Worm (Caenorhabditis elegans): Measurements from ENCODE around the gene egg-1.

The egg-1 gene

DNA sequence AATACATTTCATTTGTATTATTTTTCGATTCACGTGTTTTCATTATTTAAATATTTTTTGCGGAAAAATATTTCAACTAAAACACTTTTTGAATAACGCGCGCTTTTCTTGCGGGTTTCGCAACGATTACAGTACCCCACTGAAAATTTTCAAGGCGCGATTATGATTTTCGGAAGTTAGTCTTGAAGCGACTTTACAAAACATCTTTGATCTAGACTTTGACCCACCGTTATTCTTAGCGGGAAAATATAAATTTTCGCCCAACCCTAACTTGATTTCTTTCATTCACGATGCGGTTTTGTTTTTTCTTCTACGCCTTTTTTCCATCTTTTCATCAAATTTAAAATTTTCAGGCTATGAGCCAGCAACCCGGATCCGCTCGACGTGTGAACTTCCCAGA, at the start of gene egg-1:
egg-1 (plus strand) TSS at position 354 of the 400 bp plus-strand sequence.
- TF ChIP-seq unc-62 (GFP tag; optimal IDR thresholded peaks at IDR 0.05) = no peak

DNA sequence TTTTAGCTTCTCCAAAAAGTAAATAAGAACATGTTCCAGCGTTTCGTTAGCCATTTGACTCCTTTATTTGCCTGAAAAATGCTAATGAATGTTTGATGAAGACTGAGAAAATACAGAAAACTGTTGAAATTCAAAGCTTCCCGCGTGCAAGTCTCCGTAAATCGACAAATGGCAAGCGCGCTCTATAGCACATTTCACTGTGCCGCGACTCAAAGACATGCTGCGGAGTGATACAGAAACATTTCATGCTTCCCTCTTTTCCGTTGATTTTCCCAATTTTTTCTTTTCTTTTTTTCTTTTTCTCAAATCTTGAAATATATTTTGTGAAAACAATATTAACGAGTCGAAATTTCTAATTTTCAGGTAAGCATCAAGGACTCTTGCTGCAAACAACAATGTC, 49.0 kb upstream of the egg-1 start, which contains the start of the genes ska-3 and rps-12:
ska-3 (minus strand) TSS at position 71 of the 400 bp plus-strand sequence.
rps-12 (plus strand) TSS at position 364 of the 400 bp plus-strand sequence.
- TF ChIP-seq unc-62 (GFP tag; optimal IDR thresholded peaks at IDR 0.05) = no peak

DNA sequence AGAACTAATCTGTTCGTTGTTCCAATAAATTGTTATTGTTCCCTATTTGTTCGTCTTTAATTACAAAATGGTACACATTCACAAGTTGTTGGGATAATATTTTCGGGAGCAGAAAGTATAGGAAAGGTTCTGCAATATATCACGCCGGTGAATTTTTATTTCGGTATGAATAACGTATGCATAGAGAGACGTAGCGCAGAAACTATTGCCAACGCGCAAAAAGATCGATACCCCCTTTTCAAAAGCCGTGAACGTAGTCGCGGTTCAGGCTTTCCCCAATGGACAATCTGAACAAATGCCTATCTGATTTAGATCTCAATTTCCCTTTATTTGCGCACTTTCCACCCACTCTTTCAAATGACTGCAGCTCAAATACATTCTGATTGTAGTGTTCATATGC, 47.8 kb upstream of the egg-1 start, which contains the start of gene pst-2:
pst-2 (plus strand) TSS at position 293 of the 400 bp plus-strand sequence.
- TF ChIP-seq unc-62 (GFP tag; optimal IDR thresholded peaks at IDR 0.05) = no peak

DNA sequence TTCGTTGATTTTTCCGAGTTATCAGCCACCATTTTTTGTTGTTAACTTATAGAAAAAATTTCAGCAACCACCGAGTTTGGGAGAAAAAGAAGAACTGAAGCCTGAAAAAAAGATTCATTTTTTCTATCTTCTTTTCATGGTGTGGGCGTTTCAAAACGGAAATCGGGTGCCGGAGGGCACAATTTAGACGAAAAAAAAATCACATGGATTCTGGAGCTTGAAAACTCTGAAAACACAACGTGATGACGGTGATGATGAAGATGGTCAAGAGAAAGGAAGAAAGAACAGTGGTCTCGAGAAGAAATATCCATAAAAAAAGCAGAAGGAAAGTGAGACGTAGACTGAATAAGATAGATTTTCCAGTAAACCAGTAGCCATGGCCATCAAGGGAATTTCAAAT, 44.0 kb upstream of the egg-1 start, which contains the start of gene rcan-1:
rcan-1 (minus strand) TSS at position 101 of the 400 bp plus-strand sequence.
- TF ChIP-seq unc-62 (GFP tag; optimal IDR thresholded peaks at IDR 0.05) = no peak

ce11 chrIII:5688246-5688645, 39.7 kb upstream of the egg-1 start:
- no peak for TF ChIP-seq unc-62 (GFP tag; optimal IDR thresholded peaks at IDR 0.05)

- no peak for TF ChIP-seq unc-62 (GFP tag; optimal IDR thresholded peaks at IDR 0.05)
Observed at ce11 chrIII:5691826-5692225, 36.2 kb upstream of the egg-1 start.

DNA sequence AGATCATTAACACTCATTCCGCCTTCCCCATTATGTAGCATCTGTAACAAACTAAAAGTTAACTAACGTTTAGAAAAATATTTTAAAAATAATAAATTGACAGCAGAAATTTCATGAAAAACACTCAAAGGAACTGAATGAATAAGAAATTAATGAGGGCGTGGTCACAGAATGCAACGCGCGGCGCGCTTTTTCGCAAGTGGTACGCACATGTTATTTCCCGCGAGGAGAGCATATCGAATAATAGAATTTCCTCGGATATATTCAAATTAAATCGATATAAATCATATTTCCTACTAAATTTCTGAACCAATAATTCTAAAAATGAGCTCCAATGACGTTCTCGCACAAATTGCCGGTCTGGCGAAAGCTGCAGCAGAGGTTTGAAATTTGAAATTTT, 35.3 kb upstream of the egg-1 start, which contains the start of the genes abi-1 and arle-14:
abi-1 (minus strand) TSS at position 51 of the 400 bp plus-strand sequence.
arle-14 (plus strand) TSS at position 217 of the 400 bp plus-strand sequence.
- no peak for TF ChIP-seq unc-62 (GFP tag; optimal IDR thresholded peaks at IDR 0.05)

DNA sequence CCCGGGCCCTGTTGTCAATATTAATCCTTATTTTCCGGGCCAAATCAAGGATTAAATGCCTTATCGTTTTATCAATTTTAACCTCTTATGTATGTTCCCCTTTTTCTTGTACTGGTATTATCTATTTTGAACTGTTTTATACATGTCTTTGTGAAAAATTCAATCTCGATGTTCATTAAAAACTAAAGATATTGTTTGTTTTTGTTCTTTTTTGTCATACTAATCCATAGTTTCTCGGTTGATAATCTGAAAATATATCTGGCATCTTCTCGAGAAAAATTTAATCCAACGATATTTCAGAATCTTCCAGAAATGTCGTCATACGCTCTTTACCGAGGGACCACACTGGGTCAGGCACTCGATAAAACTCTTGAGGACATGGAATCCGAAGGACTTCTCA, 34.2 kb upstream of the egg-1 start, which contains the start of gene B0336.13:
B0336.13 (plus strand) TSS at position 301 of the 400 bp plus-strand sequence.
- TF ChIP-seq unc-62 (GFP tag; optimal IDR thresholded peaks at IDR 0.05) = no peak

- no peak for TF ChIP-seq unc-62 (GFP tag; optimal IDR thresholded peaks at IDR 0.05)
Observed at ce11 chrIII:5697266-5697665, 30.7 kb upstream of the egg-1 start, which contains the start of gene B0336.7. TSS of gene B0336.7 (minus strand) at chrIII:5697366.

DNA sequence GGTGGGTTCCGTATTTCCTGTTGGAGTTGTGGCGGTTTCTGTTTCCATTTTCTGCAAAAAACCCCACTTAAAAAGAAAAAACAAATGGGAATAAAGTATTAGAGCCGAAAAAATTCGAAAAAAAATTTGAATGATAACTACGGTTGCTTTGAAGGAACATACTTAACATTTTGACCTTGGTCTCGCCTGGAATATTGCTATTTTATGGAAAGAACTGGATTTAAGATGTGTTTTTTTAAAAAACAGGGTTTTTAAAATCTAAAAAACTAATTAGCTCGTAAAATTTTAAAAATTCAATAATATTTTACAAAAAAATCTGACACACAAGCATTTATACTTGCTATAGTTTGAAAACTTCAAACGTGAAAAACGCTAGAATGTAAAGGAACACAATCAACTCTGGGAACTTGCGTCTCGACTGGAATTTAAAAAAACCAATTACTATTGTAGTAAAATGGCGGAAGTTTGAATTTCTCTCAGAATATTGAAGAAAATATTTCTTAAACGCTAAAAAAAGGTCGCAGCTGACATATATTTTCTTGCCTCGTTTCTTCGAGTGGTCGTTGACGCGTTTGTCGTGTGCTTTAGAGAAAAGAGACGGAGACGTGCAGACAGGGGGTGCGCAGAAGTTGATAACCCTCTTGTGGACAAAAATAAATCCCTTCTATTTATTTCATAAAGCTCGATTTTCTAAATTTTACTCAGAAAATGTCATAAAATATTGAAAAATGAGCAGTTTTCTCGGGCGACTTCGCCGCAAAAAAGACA, 29.8 kb upstream of the egg-1 start, which contains the start of the genes lgg-3 and rgs-5:
lgg-3 (minus strand) TSS at position 51 of the 768 bp plus-strand sequence.
rgs-5 (plus strand) TSS at position 593 of the 768 bp plus-strand sequence.
- TF ChIP-seq unc-62 (GFP tag; optimal IDR thresholded peaks at IDR 0.05) = no peak

ce11 chrIII:5701491-5701890, 26.5 kb upstream of the egg-1 start:
- TF ChIP-seq unc-62 (GFP tag; optimal IDR thresholded peaks at IDR 0.05) = no peak

DNA sequence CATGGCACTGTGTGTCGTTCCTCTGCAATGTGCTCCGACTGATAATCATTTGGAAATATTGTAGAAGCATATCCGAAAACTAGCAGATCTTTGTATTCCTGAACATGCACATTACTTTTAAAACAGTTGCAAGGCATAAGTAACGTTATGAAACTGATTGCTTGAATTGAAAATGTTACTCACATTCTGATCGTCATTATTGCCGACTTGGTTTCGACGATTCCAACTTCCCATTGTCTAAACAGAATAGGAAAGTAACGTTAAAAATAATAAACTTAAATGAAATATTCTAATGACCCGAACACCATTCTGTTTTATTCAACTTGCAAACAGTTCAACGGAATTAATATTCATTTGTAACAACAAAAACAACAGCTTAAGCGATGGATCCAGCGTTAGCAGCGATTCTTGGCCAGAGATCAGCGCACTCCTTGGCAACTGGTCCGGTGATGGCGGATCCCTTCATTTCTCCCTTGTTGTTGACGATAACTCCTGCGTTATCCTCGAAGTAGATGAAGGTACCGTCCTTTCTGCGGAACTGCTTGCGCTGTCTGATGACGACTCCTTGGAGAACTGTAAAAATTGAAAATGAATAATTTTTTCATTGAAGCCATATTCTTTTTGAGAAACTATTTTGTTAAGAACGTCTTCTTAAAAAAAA, 22.6 kb upstream of the egg-1 start, which contains the start of gene swp-1:
swp-1 (minus strand) TSS at position 298 of the 661 bp plus-strand sequence.
- TF ChIP-seq unc-62 (GFP tag; optimal IDR thresholded peaks at IDR 0.05) = no peak

- no peak for TF ChIP-seq unc-62 (GFP tag; optimal IDR thresholded peaks at IDR 0.05)
Observed at ce11 chrIII:5706077-5706627, 21.8 kb upstream of the egg-1 start, which contains the start of gene rpl-23. TSS of gene rpl-23 (minus strand) at chrIII:5706127.

- TF ChIP-seq unc-62 (GFP tag; optimal IDR thresholded peaks at IDR 0.05) = no peak
Observed at ce11 chrIII:5707546-5707945, 20.4 kb upstream of the egg-1 start.

ce11 chrIII:5708024-5708423, 20.0 kb upstream of the egg-1 start:
- no peak for TF ChIP-seq unc-62 (GFP tag; optimal IDR thresholded peaks at IDR 0.05)

ce11 chrIII:5709224-5709623, 18.8 kb upstream of the egg-1 start, which contains the start of gene hpo-28:
TSS of gene hpo-28 (minus strand) at chrIII:5709324.
- no peak for TF ChIP-seq unc-62 (GFP tag; optimal IDR thresholded peaks at IDR 0.05)
